Fruit fly (Drosophila melanogaster): ENCODE results near the gene unc-13-4A.
A peak's percentile ranks its signal among the peaks of the same experiment; 100 is the strongest.

unc-13-4A gene

dm6 chr3L:7361095-7361522 lies 48.4 kb upstream of the unc-13-4A start (continued):
- TF ChIP-seq CG1233 (GFP tag; optimal IDR thresholded peaks at IDR 0.05): no peak
- no peak for TF ChIP-seq CG9797 (GFP tag; optimal IDR thresholded peaks at IDR 0.05)
- no peak for TF ChIP-seq CG17361 (GFP tag; IDR thresholded peaks at IDR 0.05)
- TF ChIP-seq Scr (GFP tag; IDR thresholded peaks at IDR 0.05; ENCODE audit: partially characterized antibody): no peak
- peak; percentile 0 for TF ChIP-seq CG10979 (tag; optimal IDR thresholded peaks at IDR 0.05)
- TF ChIP-seq sr (GFP tag; IDR thresholded peaks at IDR 0.05): no peak
- no peak for TF ChIP-seq MTF-1 (GFP tag; optimal IDR thresholded peaks at IDR 0.05; ENCODE audit: borderline replicate concordance)
- no peak for TF ChIP-seq dpn (GFP tag; optimal IDR thresholded peaks at IDR 0.05)
- no peak for TF ChIP-seq CG11398 (GFP tag; optimal IDR thresholded peaks at IDR 0.05)
- 0 out of 3 replicates have a peak, but pooled peaks have one; percentile 38 for TF ChIP-seq zfh1 (GFP tag; IDR thresholded peaks at IDR 0.05)
- no peak for TF ChIP-seq CG2712 (tag; optimal IDR thresholded peaks at IDR 0.05)
- no peak for TF ChIP-seq CG1602 (GFP tag; optimal IDR thresholded peaks at IDR 0.05)
- TF ChIP-seq sim (GFP tag; IDR thresholded peaks at IDR 0.05): no peak
- no peak for TF ChIP-seq twi (tag; optimal IDR thresholded peaks at IDR 0.05)
- TF ChIP-seq D19A (tag; optimal IDR thresholded peaks at IDR 0.05): no peak
- TF ChIP-seq yki (optimal IDR thresholded peaks at IDR 0.05): no peak
- no peak for TF ChIP-seq luna (GFP tag; optimal IDR thresholded peaks at IDR 0.05)
- TF ChIP-seq Atf6 (GFP tag; IDR thresholded peaks at IDR 0.05): no peak
- TF ChIP-seq fd102C (GFP tag; optimal IDR thresholded peaks at IDR 0.05): no peak

- no peak for TF ChIP-seq org-1 (GFP tag; optimal IDR thresholded peaks at IDR 0.05)
- no peak for TF ChIP-seq lola (GFP tag; optimal IDR thresholded peaks at IDR 0.05)
- no peak for TF ChIP-seq CG10321 (GFP tag; IDR thresholded peaks at IDR 0.05)
- TF ChIP-seq B-H2 (GFP tag; optimal IDR thresholded peaks at IDR 0.05): peak; percentile 43
- TF ChIP-seq H15 (GFP tag; IDR thresholded peaks at IDR 0.05): peak; percentile 63; the same call in 2 of the 3 replicates
- TF ChIP-seq wor (GFP tag; IDR thresholded peaks at IDR 0.05): no peak
- peak; percentile 59 for TF ChIP-seq Ptx1 (GFP tag; IDR thresholded peaks at IDR 0.05)
- no peak for TF ChIP-seq CG18011 (GFP tag; optimal IDR thresholded peaks at IDR 0.05)
- no peak for TF ChIP-seq bigmax (GFP tag; optimal IDR thresholded peaks at IDR 0.05)
- TF ChIP-seq CG33557 (GFP tag; optimal IDR thresholded peaks at IDR 0.05): no peak
- TF ChIP-seq nerfin-2 (GFP tag; IDR thresholded peaks at IDR 0.05; ENCODE audit: partially characterized antibody): peak; percentile 85
- 0 out of 2 replicates have a peak, but pooled peaks have one; percentile 14 for TF ChIP-seq CG10959 (GFP tag; IDR thresholded peaks at IDR 0.05)
- peak; percentile 31 for TF ChIP-seq CG2712 (tag; optimal IDR thresholded peaks at IDR 0.05)
- TF ChIP-seq hb (GFP tag; IDR thresholded peaks at IDR 0.05; ENCODE audit: partially characterized antibody): peak; percentile 87
- no peak for TF ChIP-seq CG15011 (GFP tag; optimal IDR thresholded peaks at IDR 0.05)
- TF ChIP-seq CG6175 (GFP tag; IDR thresholded peaks at IDR 0.05): no peak
- no peak for TF ChIP-seq CG7271 (tag; optimal IDR thresholded peaks at IDR 0.05)
- TF ChIP-seq CG5953 (GFP tag; IDR thresholded peaks at IDR 0.05): no peak
- no peak for TF ChIP-seq CG18764 (GFP tag; optimal IDR thresholded peaks at IDR 0.05)
- TF ChIP-seq Vsx1 (GFP tag; optimal IDR thresholded peaks at IDR 0.05): peak; percentile 25
- peak; percentile 96 for TF ChIP-seq HLHmδ (GFP tag; optimal IDR thresholded peaks at IDR 0.05)
- 0 out of 2 replicates have a peak, but pooled peaks have one; percentile 5 for TF ChIP-seq onecut (GFP tag; IDR thresholded peaks at IDR 0.05)
- TF ChIP-seq Side (GFP tag; optimal IDR thresholded peaks at IDR 0.05): no peak
- TF ChIP-seq cg (GFP tag; optimal IDR thresholded peaks at IDR 0.05): no peak
- peak; percentile 4 for TF ChIP-seq vfl (GFP tag; optimal IDR thresholded peaks at IDR 0.05)
- TF ChIP-seq CG16815 (GFP tag; optimal IDR thresholded peaks at IDR 0.05): no peak
- peak; percentile 79 for TF ChIP-seq CG6689 (GFP tag; IDR thresholded peaks at IDR 0.05)
- TF ChIP-seq CG2889 (GFP tag; IDR thresholded peaks at IDR 0.05): no peak
- TF ChIP-seq tio (GFP tag; optimal IDR thresholded peaks at IDR 0.05): no peak
- TF ChIP-seq ems (GFP tag; optimal IDR thresholded peaks at IDR 0.05): peak; percentile 24
- no peak for TF ChIP-seq CG10565 (GFP tag; optimal IDR thresholded peaks at IDR 0.05)
- TF ChIP-seq GATAe (GFP tag; conservative IDR thresholded peaks at IDR 0.05): no peak
- TF ChIP-seq gsb-n (tag; optimal IDR thresholded peaks at IDR 0.05): no peak
Measured at dm6 chr3L:7360324-7360852, 47.7 kb upstream of the unc-13-4A start, which contains the start of gene Sec63. Gene Sec63 (plus strand): TSS chr3L:7360561.
